Worm (Caenorhabditis elegans) whole organism, midembryonic: ENCODE data around the gene C14B9.3.

ENCODE experiments used
- T22C8.4 ChIP-seq: fragments of 200-800 bp; sonication (Bioruptor generic); IDR thresholded peaks from 2 replicates; pipeline ENCODE4 v1.3.6; 2022; ENCODE audit warnings: missing genetic modification characterization, missing compliant biosample characterization
- cog-1 ChIP-seq: sonication (generic microtip); optimal IDR thresholded peaks from 2 replicates; lab custom pipeline; 2016; ENCODE audit warnings: missing genetic modification characterization, missing compliant biosample characterization
- flt-1 ChIP-seq: fragments of 200-800 bp; sonication (Bioruptor generic); IDR thresholded peaks from 2 replicates; pipeline ENCODE4 v1.3.6; 2022; ENCODE audit warnings: missing genetic modification characterization, missing compliant biosample characterization
- klf-2 ChIP-seq: fragments of 200-800 bp; sonication (Bioruptor generic); conservative IDR thresholded peaks from 2 replicates; pipeline ENCODE4 v1.3.6; 2022; ENCODE audit warnings: missing genetic modification reagents, missing genetic modification characterization, missing compliant biosample characterization
- med-1 ChIP-seq: sonication (generic microtip); optimal IDR thresholded peaks from 2 replicates; lab custom pipeline; 2017; ENCODE audit warnings: missing genetic modification characterization, mild to moderate bottlenecking, missing compliant biosample characterization, antibody characterized with exemption, missing genetic modification reagents; ENCODE audit not compliant: insufficient read depth

ce11 chrIII:8080165-8080738 lies 28.3 kb upstream of the C14B9.3 start, which contains the start of the genes dcr-1 and apc-2:
- TF ChIP-seq med-1 (GFP tag; lab: Kevin White, UChicago) = no peak
- no peak for TF ChIP-seq cog-1 (tag; lab: Kevin White, UChicago)
- no peak for TF ChIP-seq T22C8.4 (GFP tag; lab: Robert Waterston, UW)
- no peak for TF ChIP-seq flt-1 (GFP tag; lab: Robert Waterston, UW)
- no peak for TF ChIP-seq klf-2 (GFP tag; lab: Robert Waterston, UW)
